Worm (Caenorhabditis elegans) whole organism, late embryonic: ENCODE results near the gene nrf-6.

Experiments
- C38D4.7 ChIP-seq: fragments of 200-800 bp; sonication (Bioruptor generic); optimal IDR thresholded peaks from 2 replicates; lab custom pipeline; 2018; ENCODE audit warnings: mild to moderate bottlenecking, missing genetic modification characterization, moderate library complexity, missing compliant biosample characterization
- F13H6.1 ChIP-seq: sonication (generic microtip); optimal IDR thresholded peaks from 2 replicates; lab custom pipeline; 2016; ENCODE audit warnings: missing genetic modification characterization, missing compliant biosample characterization
- K02D7.2 ChIP-seq: sonication (generic microtip); optimal IDR thresholded peaks from 2 replicates; lab custom pipeline; 2017; ENCODE audit warnings: mild to moderate bottlenecking, missing genetic modification characterization, missing compliant biosample characterization
- K09A11.1 ChIP-seq: sonication (generic microtip); optimal IDR thresholded peaks from 2 replicates; lab custom pipeline; 2017; ENCODE audit warnings: antibody characterized with exemption, mild to moderate bottlenecking, missing genetic modification characterization, missing compliant biosample characterization; ENCODE audit not compliant: insufficient read depth
- T23F11.4 ChIP-seq: fragments of 200-800 bp; sonication (Bioruptor generic); optimal IDR thresholded peaks from 2 replicates; lab custom pipeline; 2018; ENCODE audit warnings: mild to moderate bottlenecking, missing genetic modification characterization, missing compliant biosample characterization
- ahr-1 ChIP-seq: sonication (generic microtip); optimal IDR thresholded peaks from 2 replicates; lab custom pipeline; 2016; ENCODE audit warnings: missing genetic modification characterization, missing compliant biosample characterization
- ceh-14 ChIP-seq: sonication (generic microtip); optimal IDR thresholded peaks from 2 replicates; lab custom pipeline; 2016; ENCODE audit warnings: missing genotype, missing genetic modification characterization, missing compliant biosample characterization
- ceh-18 ChIP-seq: sonication (generic microtip); optimal IDR thresholded peaks from 2 replicates; lab custom pipeline; 2016; ENCODE audit warnings: missing genetic modification characterization, missing compliant biosample characterization
- ceh-19 ChIP-seq: fragments of 200-800 bp; sonication (Bioruptor generic); optimal IDR thresholded peaks from 2 replicates; lab custom pipeline; 2018; ENCODE audit warnings: mild to moderate bottlenecking, missing genetic modification characterization, missing compliant biosample characterization
- ceh-2 ChIP-seq: sonication (generic microtip); optimal IDR thresholded peaks from 2 replicates; lab custom pipeline; 2016; ENCODE audit warnings: missing genotype, missing genetic modification characterization, missing compliant biosample characterization
- ceh-22 ChIP-seq: sonication (generic microtip); optimal IDR thresholded peaks from 2 replicates; lab custom pipeline; 2017; ENCODE audit warnings: missing biosample characterization, missing genetic modification characterization
- ceh-30 ChIP-seq: fragments of 150-350 bp; optimal IDR thresholded peaks from 2 replicates; lab custom pipeline; 2014; ENCODE audit warnings: missing biosample characterization, missing genetic modification characterization
- ceh-31 ChIP-seq: sonication (generic microtip); optimal IDR thresholded peaks from 2 replicates; lab custom pipeline; 2016; ENCODE audit warnings: missing genetic modification characterization, missing compliant biosample characterization
- ceh-45 ChIP-seq: fragments of 200-800 bp; sonication (Bioruptor generic); IDR thresholded peaks from 2 replicates; pipeline ENCODE4 v1.3.6; 2022; ENCODE audit warnings: missing genetic modification reagents, missing genetic modification characterization, missing compliant biosample characterization
- ceh-48 ChIP-seq: sonication (generic microtip); optimal IDR thresholded peaks from 2 replicates; lab custom pipeline; 2016; ENCODE audit warnings: missing genetic modification characterization, inconsistent platforms, missing compliant biosample characterization
- ceh-9 ChIP-seq: sonication (generic microtip); optimal IDR thresholded peaks from 2 replicates; lab custom pipeline; 2016; ENCODE audit warnings: mild to moderate bottlenecking, missing genetic modification characterization, inconsistent platforms, missing compliant biosample characterization
- che-1 ChIP-seq: sonication (generic microtip); optimal IDR thresholded peaks from 2 replicates; lab custom pipeline; 2016; ENCODE audit warnings: mild to moderate bottlenecking, missing genetic modification characterization, missing compliant biosample characterization
- dmd-4 ChIP-seq: sonication (generic microtip); optimal IDR thresholded peaks from 2 replicates; lab custom pipeline; 2016; ENCODE audit warnings: borderline replicate concordance, missing genetic modification characterization, missing compliant biosample characterization
- dve-1 ChIP-seq: sonication (generic microtip); optimal IDR thresholded peaks from 2 replicates; lab custom pipeline; 2017; ENCODE audit warnings: antibody characterized with exemption, mild to moderate bottlenecking, missing genetic modification characterization, missing compliant biosample characterization
- elt-2 ChIP-seq: sonication (generic microtip); optimal IDR thresholded peaks from 2 replicates; lab custom pipeline; 2016; ENCODE audit warnings: missing genetic modification reagents, missing genetic modification characterization, missing compliant biosample characterization
- ets-4 ChIP-seq: sonication (generic microtip); optimal IDR thresholded peaks from 2 replicates; lab custom pipeline; 2016; ENCODE audit warnings: missing genetic modification characterization, missing compliant biosample characterization
- eyg-1 ChIP-seq: sonication (generic microtip); optimal IDR thresholded peaks from 2 replicates; lab custom pipeline; 2016; ENCODE audit warnings: missing genotype, missing genetic modification characterization, missing compliant biosample characterization
- fkh-6 ChIP-seq: sonication (generic microtip); optimal IDR thresholded peaks from 2 replicates; lab custom pipeline; 2016; ENCODE audit warnings: missing genetic modification characterization, missing compliant biosample characterization
- gmeb-2 ChIP-seq: sonication (generic microtip); optimal IDR thresholded peaks from 2 replicates; lab custom pipeline; 2016; ENCODE audit warnings: missing genetic modification characterization, inconsistent platforms, missing compliant biosample characterization
- hlh-15 ChIP-seq: sonication (generic microtip); optimal IDR thresholded peaks from 2 replicates; lab custom pipeline; 2016; ENCODE audit warnings: missing genetic modification characterization, missing compliant biosample characterization
- hlh-30 ChIP-seq: sonication (generic microtip); optimal IDR thresholded peaks from 2 replicates; lab custom pipeline; 2017; ENCODE audit warnings: antibody characterized with exemption, missing genetic modification characterization, missing compliant biosample characterization; ENCODE audit not compliant: insufficient read depth
- hlh-6 ChIP-seq: sonication (generic microtip); optimal IDR thresholded peaks from 2 replicates; lab custom pipeline; 2016; ENCODE audit warnings: missing genotype, missing genetic modification characterization, missing compliant biosample characterization
- lim-6 ChIP-seq: sonication (generic microtip); optimal IDR thresholded peaks from 2 replicates; lab custom pipeline; 2016; ENCODE audit warnings: missing genetic modification characterization, missing compliant biosample characterization
- madf-2 ChIP-seq: sonication (generic microtip); optimal IDR thresholded peaks from 2 replicates; lab custom pipeline; 2017; ENCODE audit warnings: missing genetic modification characterization, missing compliant biosample characterization
- mec-3 ChIP-seq: sonication (generic microtip); optimal IDR thresholded peaks from 2 replicates; lab custom pipeline; 2016; ENCODE audit warnings: borderline replicate concordance, missing genetic modification characterization, missing compliant biosample characterization
- nfya-1 ChIP-seq: sonication (generic microtip); optimal IDR thresholded peaks from 2 replicates; lab custom pipeline; 2017; ENCODE audit warnings: missing genetic modification characterization, mild to moderate bottlenecking, missing compliant biosample characterization, antibody characterized with exemption, moderate library complexity
- odd-2 ChIP-seq: sonication (generic microtip); optimal IDR thresholded peaks from 2 replicates; lab custom pipeline; 2017; ENCODE audit warnings: antibody characterized with exemption, mild to moderate bottlenecking, missing genetic modification characterization, missing compliant biosample characterization
- pag-3 ChIP-seq: sonication (generic microtip); optimal IDR thresholded peaks from 2 replicates; lab custom pipeline; 2016; ENCODE audit warnings: missing compliant biosample characterization, missing genetic modification characterization, borderline replicate concordance
- pat-9 ChIP-seq: fragments of 200-800 bp; sonication (Bioruptor generic); optimal IDR thresholded peaks from 2 replicates; lab custom pipeline; 2018; ENCODE audit warnings: mild to moderate bottlenecking, missing genetic modification characterization, moderate library complexity, missing compliant biosample characterization
- pax-1 ChIP-seq: fragments of 150-350 bp; optimal IDR thresholded peaks from 2 replicates; lab custom pipeline; 2014; ENCODE audit warnings: missing biosample characterization, missing genetic modification characterization
- pha-2 ChIP-seq: sonication (generic microtip); optimal IDR thresholded peaks from 2 replicates; lab custom pipeline; 2017; ENCODE audit warnings: mild to moderate bottlenecking, missing genetic modification characterization, missing compliant biosample characterization
- pha-4 ChIP-seq: fragments of 150-350 bp; optimal IDR thresholded peaks from 2 replicates; lab custom pipeline; 2018; ENCODE audit warnings: missing biosample characterization, missing genetic modification reagents, missing genetic modification characterization
- pqm-1 ChIP-seq: sonication (generic microtip); optimal IDR thresholded peaks from 2 replicates; lab custom pipeline; 2016; ENCODE audit warnings: missing genetic modification characterization, missing compliant biosample characterization
- pros-1 ChIP-seq: fragments of 150-350 bp; optimal IDR thresholded peaks from 2 replicates; lab custom pipeline; 2014; ENCODE audit warnings: missing biosample characterization, missing genetic modification reagents, missing genetic modification characterization
- rnt-1 ChIP-seq: sonication (generic microtip); optimal IDR thresholded peaks from 2 replicates; lab custom pipeline; 2016; ENCODE audit warnings: missing genetic modification characterization, missing compliant biosample characterization
- sdc-2 ChIP-seq: sonication (generic microtip); optimal IDR thresholded peaks from 2 replicates; lab custom pipeline; 2016; ENCODE audit warnings: missing genotype, missing genetic modification characterization, missing compliant biosample characterization
- sox-2 ChIP-seq: fragments of 200-800 bp; sonication (Bioruptor generic); IDR thresholded peaks from 2 replicates; pipeline ENCODE4 v1.3.6; 2022; ENCODE audit warnings: missing genetic modification reagents, missing genetic modification characterization, missing compliant biosample characterization
- sox-4 ChIP-seq: sonication (generic microtip); optimal IDR thresholded peaks from 2 replicates; lab custom pipeline; 2017; ENCODE audit warnings: mild to moderate bottlenecking, missing genetic modification characterization, inconsistent platforms, missing compliant biosample characterization
- syd-9 ChIP-seq: sonication (generic microtip); optimal IDR thresholded peaks from 2 replicates; lab custom pipeline; 2016; ENCODE audit warnings: mild to moderate bottlenecking, missing genetic modification characterization, moderate library complexity, missing compliant biosample characterization
- tbx-2 ChIP-seq: sonication (generic microtip); optimal IDR thresholded peaks from 2 replicates; lab custom pipeline; 2016; ENCODE audit warnings: missing genetic modification characterization, missing compliant biosample characterization
- tbx-7 ChIP-seq: sonication (generic microtip); optimal IDR thresholded peaks from 2 replicates; lab custom pipeline; 2016; ENCODE audit warnings: missing genotype, missing genetic modification characterization, missing compliant biosample characterization
- ttx-3 ChIP-seq: sonication (generic microtip); optimal IDR thresholded peaks from 2 replicates; lab custom pipeline; 2016; ENCODE audit warnings: missing genetic modification reagents, missing genetic modification characterization, missing compliant biosample characterization
- unc-3 ChIP-seq, 2 experiments: fragments of 200-800 bp in 1 of 2; sonication (Bioruptor generic) in 1 of 2; sonication (generic microtip) in 1 of 2; conservative IDR thresholded peaks in 1 of 2; optimal IDR thresholded peaks in 1 of 2; 2 replicates each; pipeline versions ENCODE4 v1.3.6 to Lab custom; 2016 to 2022; ENCODE audit warnings: missing compliant biosample characterization in 2 of 2, missing genetic modification characterization in 2 of 2, missing genetic modification reagents in 1 of 2
- unc-42 ChIP-seq: sonication (generic microtip); optimal IDR thresholded peaks from 2 replicates; lab custom pipeline; 2016; ENCODE audit warnings: missing genotype, missing genetic modification characterization, missing compliant biosample characterization
- unc-55 ChIP-seq: sonication (generic microtip); optimal IDR thresholded peaks from 2 replicates; lab custom pipeline; 2017; ENCODE audit warnings: missing biosample characterization, missing genetic modification reagents, missing genetic modification characterization
- zip-5 ChIP-seq: sonication (generic microtip); optimal IDR thresholded peaks from 2 replicates; lab custom pipeline; 2016; ENCODE audit warnings: missing genetic modification characterization, missing compliant biosample characterization
- ztf-16 ChIP-seq: sonication (generic microtip); optimal IDR thresholded peaks from 2 replicates; lab custom pipeline; 2017; ENCODE audit warnings: missing genetic modification characterization, missing compliant biosample characterization

Gene nrf-6

DNA sequence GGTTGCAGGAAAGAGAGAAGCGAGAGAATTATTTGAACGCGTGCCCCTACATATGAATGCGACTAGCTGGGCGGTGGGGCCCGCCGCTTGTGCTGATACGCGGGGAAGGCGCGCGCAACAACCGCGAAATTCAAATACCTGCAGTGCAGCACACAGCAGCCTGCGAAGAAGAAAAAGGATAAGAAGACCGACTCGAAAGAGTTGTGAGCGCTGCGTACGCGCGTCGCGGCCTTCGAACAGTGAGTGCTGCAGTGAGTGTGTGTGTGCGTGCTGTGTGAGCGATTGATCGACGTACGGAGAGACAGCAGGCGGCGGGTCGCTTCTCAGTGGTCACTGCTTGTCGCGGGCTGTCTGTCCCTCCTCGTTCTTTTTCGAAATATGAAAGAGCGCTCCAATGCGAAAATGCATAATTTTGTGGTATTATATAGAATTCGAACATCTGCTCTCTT lies 4.2 kb downstream of the nrf-6 start:
- TF ChIP-seq F13H6.1 (tag; lab: Kevin White, UChicago) (peak; percentile 83), lim-6 (tag; lab: Kevin White, UChicago) (peak; percentile 45), ets-4 (tag; lab: Kevin White, UChicago) (peak; percentile 66), eyg-1 (tag; lab: Kevin White, UChicago) (peak; percentile 39), unc-42 (tag; lab: Kevin White, UChicago) (peak; percentile 79), odd-2 (no peak), ceh-22 (tag; lab: Kevin White, UChicago) (no peak), sdc-2 (tag; lab: Kevin White, UChicago) (peak; percentile 54), tbx-2 (tag; lab: Kevin White, UChicago) (peak; percentile 93), madf-2 (tag; lab: Kevin White, UChicago) (peak; percentile 59), ceh-14 (tag; lab: Kevin White, UChicago) (no peak), fkh-6 (tag; lab: Kevin White, UChicago) (peak; percentile 52), ceh-31 (tag; lab: Kevin White, UChicago) (peak; percentile 79), ahr-1 (tag; lab: Kevin White, UChicago) (no peak), ceh-18 (tag; lab: Kevin White, UChicago) (peak; percentile 90), tbx-7 (tag; lab: Kevin White, UChicago) (no peak), zip-5 (tag; lab: Kevin White, UChicago) (no peak), ztf-16 (no peak), ceh-45 (GFP tag; lab: Robert Waterston, UW) (0 out of 2 replicates have a peak, but pooled peaks have one; percentile 23), rnt-1 (tag; lab: Kevin White, UChicago) (peak; percentile 87), pat-9 (tag; lab: Kevin White, UChicago) (peak; percentile 54), ceh-30 (tag; lab: Kevin White, UChicago) (no peak), ceh-48 (tag; lab: Kevin White, UChicago) (peak; percentile 61), hlh-6 (tag; lab: Kevin White, UChicago) (peak; percentile 74), pros-1 (tag; lab: Kevin White, UChicago) (peak; percentile 72), pax-1 (tag; lab: Kevin White, UChicago) (no peak), pqm-1 (peak; percentile 36), sox-4 (tag; lab: Kevin White, UChicago) (peak; percentile 40), elt-2 (tag; lab: Kevin White, UChicago) (peak; percentile 62), ceh-19 (GFP tag; lab: Kevin White, UChicago) (peak; percentile 82), mec-3 (tag; lab: Kevin White, UChicago) (no peak), dve-1 (tag; lab: Kevin White, UChicago) (peak; percentile 81), C38D4.7 (GFP tag; lab: Kevin White, UChicago) (peak; percentile 6), ceh-2 (tag; lab: Kevin White, UChicago) (peak; percentile 44), unc-3 (GFP tag; conservative IDR thresholded peaks at IDR 0.05; lab: Robert Waterston, UW) (no peak), unc-3 (tag; optimal IDR thresholded peaks at IDR 0.05; lab: Kevin White, UChicago) (no peak), ceh-9 (tag; lab: Kevin White, UChicago) (no peak), nfya-1 (tag; lab: Kevin White, UChicago) (peak; percentile 90), che-1 (peak; percentile 52), unc-55 (GFP tag; lab: Kevin White, UChicago) (peak; percentile 63), K02D7.2 (tag; lab: Kevin White, UChicago) (no peak), pag-3 (peak; percentile 32), hlh-15 (no peak), dmd-4 (tag; lab: Kevin White, UChicago) (no peak), gmeb-2 (no peak), sox-2 (GFP tag; lab: Robert Waterston, UW) (no peak; the same call in 1 of the 2 replicates), T23F11.4 (GFP tag; lab: Kevin White, UChicago) (peak; percentile 71), hlh-30 (peak; percentile 33), syd-9 (peak; percentile 67), ttx-3 (no peak), K09A11.1 (no peak), pha-2 (tag; lab: Kevin White, UChicago) (no peak), pha-4 (no peak)
